Fruit fly (Drosophila melanogaster) whole organism, adult: ENCODE data around the gene SP555.

ENCODE experiments used
- CG12768 ChIP-seq: fragments of 200-800 bp; sonication (Bioruptor generic); optimal IDR thresholded peaks from 2 replicates; lab custom pipeline; 2017; ENCODE audit warnings: missing biosample characterization, missing genetic modification characterization, mild to moderate bottlenecking, moderate library complexity, missing genetic modification reagents
- CG14711 ChIP-seq: fragments of 200-800 bp; sonication (Bioruptor generic); optimal IDR thresholded peaks from 2 replicates; lab custom pipeline; 2018; ENCODE audit warnings: missing biosample characterization, mild to moderate bottlenecking, missing genetic modification characterization, moderate library complexity
- CG1620 ChIP-seq: fragments of 200-800 bp; sonication (Bioruptor generic); optimal IDR thresholded peaks from 2 replicates; lab custom pipeline; 2016; ENCODE audit warnings: missing biosample characterization, missing genetic modification characterization
- CG33017 ChIP-seq: fragments of 200-800 bp; sonication (Bioruptor generic); optimal IDR thresholded peaks from 2 replicates; lab custom pipeline; 2018; ENCODE audit warnings: missing biosample characterization, mild to moderate bottlenecking, missing genetic modification characterization, moderate library complexity
- CG5204 ChIP-seq: fragments of 200-800 bp; sonication (Bioruptor generic); optimal IDR thresholded peaks from 2 replicates; lab custom pipeline; 2016; ENCODE audit warnings: missing biosample characterization, missing genetic modification characterization
- CG7045 ChIP-seq: fragments of 200-800 bp; sonication (Bioruptor generic); optimal IDR thresholded peaks from 2 replicates; lab custom pipeline; 2017; ENCODE audit warnings: missing biosample characterization, mild to moderate bottlenecking, missing genetic modification characterization
- Clk ChIP-seq: fragments of 200-800 bp; sonication (Bioruptor generic); optimal IDR thresholded peaks from 2 replicates; lab custom pipeline; 2017; ENCODE audit warnings: missing biosample characterization, missing genetic modification characterization
- Hr96 ChIP-seq: fragments of 200-800 bp; sonication (Bioruptor generic); optimal IDR thresholded peaks from 2 replicates; lab custom pipeline; 2016; ENCODE audit warnings: missing biosample characterization, missing genetic modification characterization
- Mnt ChIP-seq: fragments of 200-800 bp; sonication (Bioruptor generic); optimal IDR thresholded peaks from 2 replicates; lab custom pipeline; 2016; ENCODE audit warnings: missing biosample characterization, mild to moderate bottlenecking, missing genetic modification characterization
- cnc ChIP-seq, 2 experiments: fragments of >200 bp; optimal IDR thresholded peaks; 2 replicates each; lab custom pipeline; 2017
- kay ChIP-seq: fragments of 200-800 bp; sonication (Bioruptor generic); peaks from one replicate; lab custom pipeline; 2016; ENCODE audit warnings: missing biosample characterization, missing genetic modification characterization, borderline replicate concordance
- ovo ChIP-seq: fragments of 200-800 bp; sonication (Bioruptor generic); optimal IDR thresholded peaks from 2 replicates; lab custom pipeline; 2016; ENCODE audit warnings: missing biosample characterization, missing genetic modification characterization
- tj ChIP-seq: fragments of 200-800 bp; sonication (Bioruptor generic); optimal IDR thresholded peaks from 3 replicates; lab custom pipeline; 2017; ENCODE audit warnings: missing biosample characterization, mild to moderate bottlenecking, missing genetic modification characterization, moderate library complexity
- toe ChIP-seq: fragments of 200-800 bp; sonication (Bioruptor generic); optimal IDR thresholded peaks from 2 replicates; lab custom pipeline; 2016; ENCODE audit warnings: missing biosample characterization, missing genetic modification characterization

- TF ChIP-seq CG14711 (tag; lab: Kevin White, UChicago) (no peak), toe (GFP tag; lab: Kevin White, UChicago) (no peak), Hr96 (GFP tag; lab: Kevin White, UChicago) (no peak), CG12768 (GFP tag; lab: Kevin White, UChicago) (no peak), tj (GFP tag; lab: Kevin White, UChicago) (no peak), kay (GFP tag; lab: Kevin White, UChicago) (no peak), CG33017 (tag; lab: Kevin White, UChicago) (no peak), cnc (optimal IDR thresholded peaks at IDR 0.05; lab: Kevin White, UChicago) (no peak), CG5204 (GFP tag; lab: Kevin White, UChicago) (no peak), Mnt (GFP tag; lab: Kevin White, UChicago) (no peak), Clk (GFP tag; lab: Kevin White, UChicago) (no peak), ovo (GFP tag; lab: Kevin White, UChicago) (no peak), CG1620 (GFP tag; lab: Kevin White, UChicago) (no peak), CG7045 (no peak)
These were observed 14.9 kb upstream of the SP555 start for dm6 chr2L:5022602-5023001.
